Worm (Caenorhabditis elegans) whole organism, L3 larva: ENCODE measurements around the gene sru-4.

Source experiments
- R02D3.7 ChIP-seq: fragments of 150-350 bp; optimal IDR thresholded peaks from 2 replicates; lab custom pipeline; 2014; ENCODE audit warnings: missing biosample characterization, missing genetic modification characterization
- ZK546.5 ChIP-seq: sonication (generic microtip); optimal IDR thresholded peaks from 2 replicates; lab custom pipeline; 2017; ENCODE audit warnings: missing biosample characterization, missing genetic modification characterization
- ceh-16 ChIP-seq: sonication (generic microtip); optimal IDR thresholded peaks from 2 replicates; lab custom pipeline; 2017; ENCODE audit warnings: missing biosample characterization, missing genetic modification characterization
- ceh-82 ChIP-seq: fragments of 150-350 bp; optimal IDR thresholded peaks from 2 replicates; lab custom pipeline; 2014; ENCODE audit warnings: missing biosample characterization, missing genetic modification characterization
- ceh-9 ChIP-seq: sonication (generic microtip); optimal IDR thresholded peaks from 2 replicates; lab custom pipeline; 2018; ENCODE audit warnings: missing biosample characterization, missing genetic modification characterization
- daf-12 ChIP-seq: fragments of 150-350 bp; optimal IDR thresholded peaks from 2 replicates; lab custom pipeline; 2014; ENCODE audit warnings: missing biosample characterization, missing genetic modification reagents, missing genetic modification characterization
- egl-27 ChIP-seq: sonication (generic microtip); optimal IDR thresholded peaks from 4 replicates; lab custom pipeline; 2017; ENCODE audit warnings: missing biosample characterization, missing genetic modification reagents, missing genetic modification characterization
- egl-5 ChIP-seq: fragments of 150-350 bp; optimal IDR thresholded peaks from 2 replicates; lab custom pipeline; 2017; ENCODE audit warnings: missing biosample characterization, missing genetic modification reagents, missing genetic modification characterization, inconsistent platforms
- elt-1 ChIP-seq: fragments of 150-350 bp; optimal IDR thresholded peaks from 2 replicates; lab custom pipeline; 2014; ENCODE audit warnings: missing biosample characterization, missing genetic modification characterization
- elt-2 ChIP-seq: sonication (generic microtip); optimal IDR thresholded peaks from 2 replicates; lab custom pipeline; 2016; ENCODE audit warnings: missing genetic modification reagents, mild to moderate bottlenecking, missing genetic modification characterization, missing compliant biosample characterization
- elt-3 ChIP-seq, 3 experiments: fragments of 150-350 bp in 1 of 3; sonication (generic microtip) in 2 of 3; optimal IDR thresholded peaks; 2 replicates in 2 of 3; 4 replicates in 1 of 3; lab custom pipeline; 2014 to 2017; ENCODE audit warnings: missing biosample characterization in 3 of 3, missing genetic modification characterization in 3 of 3
- eor-1 ChIP-seq, 2 experiments: fragments of 150-350 bp; optimal IDR thresholded peaks; 2 replicates each; lab custom pipeline; 2014 to 2018; ENCODE audit warnings: missing biosample characterization in 2 of 2, missing genetic modification characterization in 2 of 2
- fkh-10 ChIP-seq: sonication (generic microtip); optimal IDR thresholded peaks from 2 replicates; lab custom pipeline; 2017; ENCODE audit warnings: missing biosample characterization, missing genetic modification reagents, missing genetic modification characterization
- fkh-2 ChIP-seq: fragments of 150-350 bp; optimal IDR thresholded peaks from 2 replicates; lab custom pipeline; 2014; ENCODE audit warnings: missing biosample characterization, missing genetic modification reagents, missing genetic modification characterization
- jun-1 ChIP-seq: fragments of 150-350 bp; optimal IDR thresholded peaks from 2 replicates; lab custom pipeline; 2014; ENCODE audit warnings: missing biosample characterization, missing genetic modification reagents, missing genetic modification characterization
- lin-15B ChIP-seq: fragments of 150-350 bp; optimal IDR thresholded peaks from 2 replicates; lab custom pipeline; 2014; ENCODE audit warnings: missing biosample characterization, missing genetic modification characterization
- lin-39 ChIP-seq: fragments of 150-350 bp; optimal IDR thresholded peaks from 2 replicates; lab custom pipeline; 2018; ENCODE audit warnings: missing biosample characterization, missing genetic modification reagents, missing genetic modification characterization
- mdl-1 ChIP-seq: fragments of 150-350 bp; optimal IDR thresholded peaks from 2 replicates; lab custom pipeline; 2014; ENCODE audit warnings: missing biosample characterization, missing genetic modification characterization
- mml-1 ChIP-seq: fragments of 150-350 bp; sonication (generic microtip); optimal IDR thresholded peaks from 3 replicates; lab custom pipeline; 2014; ENCODE audit warnings: missing biosample characterization, missing genetic modification characterization
- nhr-11 ChIP-seq: fragments of 150-350 bp; optimal IDR thresholded peaks from 2 replicates; lab custom pipeline; 2014; ENCODE audit warnings: missing biosample characterization, missing genetic modification characterization
- nhr-12 ChIP-seq: fragments of 150-350 bp; optimal IDR thresholded peaks from 2 replicates; lab custom pipeline; 2014; ENCODE audit warnings: missing biosample characterization, missing genetic modification characterization
- nhr-23 ChIP-seq: fragments of 150-350 bp; optimal IDR thresholded peaks from 2 replicates; lab custom pipeline; 2014; ENCODE audit warnings: missing biosample characterization, missing genetic modification reagents, missing genetic modification characterization
- nhr-237 ChIP-seq: fragments of 150-350 bp; optimal IDR thresholded peaks from 2 replicates; lab custom pipeline; 2014; ENCODE audit warnings: missing biosample characterization, missing genetic modification characterization
- nhr-25 ChIP-seq: sonication (generic microtip); optimal IDR thresholded peaks from 2 replicates; lab custom pipeline; 2017; ENCODE audit warnings: missing biosample characterization, missing genetic modification characterization
- nhr-28 ChIP-seq: fragments of 150-350 bp; optimal IDR thresholded peaks from 2 replicates; lab custom pipeline; 2014; ENCODE audit warnings: missing biosample characterization, missing genetic modification characterization
- nhr-43 ChIP-seq: sonication (generic microtip); optimal IDR thresholded peaks from 2 replicates; lab custom pipeline; 2016; ENCODE audit warnings: mild to moderate bottlenecking, missing genetic modification characterization, missing compliant biosample characterization; ENCODE audit not compliant: poor library complexity, severe bottlenecking
- nhr-76 ChIP-seq: fragments of 150-350 bp; sonication (generic microtip); optimal IDR thresholded peaks from 5 replicates; lab custom pipeline; 2014; ENCODE audit warnings: missing biosample characterization, missing genetic modification characterization
- pqm-1 ChIP-seq: fragments of 150-350 bp; optimal IDR thresholded peaks from 2 replicates; lab custom pipeline; 2017; ENCODE audit warnings: missing biosample characterization, missing genetic modification characterization, inconsistent platforms
- sea-2 ChIP-seq: fragments of 150-350 bp; sonication (generic microtip); optimal IDR thresholded peaks from 4 replicates; lab custom pipeline; 2014; ENCODE audit warnings: missing biosample characterization, missing genetic modification reagents, missing genetic modification characterization
- snpc-4 ChIP-seq: fragments of 150-350 bp; optimal IDR thresholded peaks from 2 replicates; lab custom pipeline; 2014; ENCODE audit warnings: missing biosample characterization, missing genetic modification characterization
- tbx-2 ChIP-seq: sonication (generic microtip); optimal IDR thresholded peaks from 2 replicates; lab custom pipeline; 2016; ENCODE audit warnings: mild to moderate bottlenecking, missing genetic modification characterization, missing compliant biosample characterization
- unc-39 ChIP-seq: sonication (generic microtip); optimal IDR thresholded peaks from 4 replicates; lab custom pipeline; 2017; ENCODE audit warnings: missing biosample characterization, missing genetic modification characterization
- unc-62 ChIP-seq: fragments of 150-350 bp; sonication (generic microtip); optimal IDR thresholded peaks from 4 replicates; lab custom pipeline; 2014; ENCODE audit warnings: missing biosample characterization, missing genetic modification reagents, missing genetic modification characterization
- zag-1 ChIP-seq: fragments of 150-350 bp; optimal IDR thresholded peaks from 2 replicates; lab custom pipeline; 2014; ENCODE audit warnings: missing biosample characterization, missing genetic modification characterization
- ztf-11 ChIP-seq: fragments of 150-350 bp; optimal IDR thresholded peaks from 2 replicates; lab custom pipeline; 2014; ENCODE audit warnings: missing biosample characterization, missing genetic modification characterization

sru-4 gene

DNA sequence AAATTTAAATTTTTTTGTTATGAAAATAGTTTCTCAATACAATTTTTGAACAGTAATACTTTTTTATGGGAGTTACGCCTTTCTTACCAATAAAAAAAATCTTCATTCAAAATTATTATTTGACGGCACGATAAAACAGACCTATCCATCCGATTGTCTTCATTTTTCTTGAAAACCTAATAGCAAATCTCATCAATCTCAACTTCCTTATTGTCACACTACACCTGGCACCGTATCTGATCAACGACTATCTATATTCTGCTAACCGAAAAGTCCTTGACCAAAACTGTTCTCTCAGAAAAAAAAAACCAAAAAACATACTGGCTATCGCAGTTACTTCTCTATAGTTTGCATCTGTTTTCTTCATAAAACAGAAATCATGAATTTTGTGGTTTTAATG, 37.9 kb downstream of the sru-4 start:
- TF ChIP-seq ztf-11 (tag; lab: Kevin White, UChicago), result no peak
- TF ChIP-seq nhr-23 (tag; lab: Kevin White, UChicago), result peak; percentile 56
- peak; percentile 44 for TF ChIP-seq elt-1 (tag; lab: Kevin White, UChicago)
- peak; percentile 20 for TF ChIP-seq nhr-43 (tag; lab: Kevin White, UChicago)

DNA sequence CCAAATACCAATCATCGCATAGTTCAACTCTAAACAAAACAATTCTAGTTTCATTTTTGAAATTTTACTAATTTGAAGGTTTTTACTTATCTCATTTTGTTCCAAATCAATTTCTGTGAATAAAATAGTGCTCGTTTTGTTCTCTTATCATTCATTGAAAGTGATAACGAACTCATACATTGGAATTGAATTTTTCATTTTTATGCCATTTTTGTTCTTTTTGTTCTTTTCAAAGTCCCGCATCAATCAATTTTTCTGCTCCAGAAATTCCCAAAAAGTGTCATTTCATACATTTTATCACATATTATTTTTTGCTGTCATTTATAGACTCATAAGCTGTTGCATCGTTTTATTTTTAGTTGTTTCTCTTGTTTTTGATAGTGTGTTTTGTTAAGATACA, 39.3 kb downstream of the sru-4 start:
- no peak for TF ChIP-seq R02D3.7 (tag; lab: Kevin White, UChicago)
- no peak for TF ChIP-seq nhr-28 (tag; lab: Kevin White, UChicago)
- TF ChIP-seq ZK546.5 (tag; lab: Kevin White, UChicago), result no peak
- TF ChIP-seq elt-2 (tag; lab: Kevin White, UChicago), result peak; percentile 79
- peak; percentile 15 for TF ChIP-seq pqm-1 (tag; lab: Kevin White, UChicago)
- TF ChIP-seq fkh-10 (GFP tag; lab: Kevin White, UChicago), result no peak
- TF ChIP-seq mdl-1 (tag; lab: Kevin White, UChicago), result no peak
- TF ChIP-seq sea-2 (GFP tag; lab: Kevin White, UChicago), result no peak
- no peak for TF ChIP-seq jun-1 (tag; lab: Kevin White, UChicago)
- TF ChIP-seq zag-1, result no peak
- no peak for TF ChIP-seq ceh-16 (tag; lab: Kevin White, UChicago)
- no peak for TF ChIP-seq tbx-2 (tag; lab: Kevin White, UChicago)
- no peak for TF ChIP-seq snpc-4
- TF ChIP-seq eor-1 (tag; optimal IDR thresholded peaks at IDR 0.05; lab: Kevin White, UChicago), result no peak
- TF ChIP-seq nhr-11 (tag; lab: Kevin White, UChicago), result no peak
- no peak for TF ChIP-seq ztf-11 (tag; lab: Kevin White, UChicago)
- TF ChIP-seq daf-12, result no peak

DNA sequence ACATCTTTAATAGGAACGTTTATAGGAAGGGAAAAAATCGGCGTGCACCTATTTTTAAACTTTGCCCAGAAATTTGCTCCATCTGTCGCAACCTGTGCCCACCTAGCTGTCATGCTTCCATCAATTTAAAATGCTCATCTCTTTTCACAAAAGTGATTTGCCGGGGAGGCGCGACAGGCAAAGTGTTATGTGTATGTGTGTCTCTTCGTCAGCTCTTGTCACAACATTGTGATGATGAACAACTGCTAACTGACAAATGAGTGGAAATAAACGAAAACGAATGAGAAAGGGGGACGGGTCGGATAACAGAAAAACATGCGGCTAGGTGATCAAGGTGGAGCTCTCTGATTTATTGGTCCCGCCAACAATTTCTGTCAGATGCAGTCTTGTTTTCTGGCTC, 40.0 kb downstream of the sru-4 start:
- TF ChIP-seq fkh-2 (tag; lab: Kevin White, UChicago), result peak; percentile 87
- no peak for TF ChIP-seq nhr-237 (tag; lab: Kevin White, UChicago)
- no peak for TF ChIP-seq nhr-76 (tag; lab: Kevin White, UChicago)
- TF ChIP-seq egl-5 (tag; lab: Kevin White, UChicago), result peak; percentile 69
- TF ChIP-seq unc-62, result peak; percentile 47
- peak; percentile 44 for TF ChIP-seq lin-39 (tag; lab: Kevin White, UChicago)

DNA sequence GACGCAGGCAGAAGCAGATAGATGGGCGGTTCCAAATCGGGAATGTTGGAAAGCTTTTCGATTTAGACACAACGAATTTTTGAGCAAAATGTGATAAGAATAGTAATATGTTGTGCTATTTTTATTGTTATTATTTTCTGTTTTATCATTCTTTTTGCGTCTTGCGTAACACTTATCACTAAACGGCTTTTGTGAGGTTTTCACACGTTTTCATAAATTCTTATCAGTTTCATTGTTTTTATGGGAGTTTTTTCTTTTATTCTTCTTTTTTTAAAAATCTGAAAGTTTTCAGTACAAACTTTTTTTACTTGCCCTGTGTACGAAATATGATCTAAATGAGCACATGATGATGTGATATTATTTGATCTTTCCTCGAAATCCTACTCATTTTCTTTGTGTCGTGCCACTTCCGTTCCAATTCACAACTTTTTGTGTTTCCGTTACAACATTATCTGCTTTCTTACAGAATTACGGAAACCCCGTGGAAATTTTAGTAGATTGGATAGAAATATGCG, 42.2 kb downstream of the sru-4 start, which contains the start of gene fbl-1:
TSS of gene fbl-1 (plus strand) at position 465 of the 515 bp plus-strand sequence.
- no peak for TF ChIP-seq nhr-12 (tag; lab: Kevin White, UChicago)
- no peak for TF ChIP-seq snpc-4
- no peak for TF ChIP-seq nhr-237 (tag; lab: Kevin White, UChicago)
- TF ChIP-seq eor-1 (tag; optimal IDR thresholded peaks at IDR 0.05; lab: Kevin White, UChicago), result no peak
- no peak for TF ChIP-seq R02D3.7 (tag; lab: Kevin White, UChicago)
- peak; percentile 84 for TF ChIP-seq pqm-1 (tag; lab: Kevin White, UChicago)
- TF ChIP-seq unc-62, result no peak
- TF ChIP-seq elt-2 (tag; lab: Kevin White, UChicago), result peak; percentile 90
- no peak for TF ChIP-seq nhr-76 (tag; lab: Kevin White, UChicago)
- TF ChIP-seq zag-1, result no peak
- TF ChIP-seq sea-2 (GFP tag; lab: Kevin White, UChicago), result no peak

DNA sequence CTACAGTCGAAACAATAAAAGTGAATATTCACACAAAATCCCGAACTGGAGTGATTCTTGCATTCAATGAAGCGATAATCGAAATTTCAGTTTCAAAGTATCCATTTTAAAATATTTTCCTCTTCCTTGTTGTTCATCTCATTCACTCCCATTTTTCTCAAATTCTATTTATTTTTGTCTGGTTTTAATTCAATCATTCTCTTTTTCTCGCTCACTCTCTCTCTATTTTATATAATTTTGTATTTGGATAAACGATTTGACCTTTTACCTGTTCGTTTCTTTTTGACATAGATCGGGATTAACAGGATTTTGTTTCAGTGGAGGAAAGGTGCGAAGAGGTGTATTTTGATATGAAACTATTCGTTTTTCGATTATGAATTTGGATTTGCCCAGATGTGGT, 47.8 kb downstream of the sru-4 start, which contains the start of gene T05A1.5:
TSS of gene T05A1.5 (plus strand) at position 301 of the 400 bp plus-strand sequence.
- TF ChIP-seq nhr-237 (tag; lab: Kevin White, UChicago) (no peak), eor-1 (tag; optimal IDR thresholded peaks at IDR 0.05; lab: Kevin White, UChicago) (no peak), ceh-9 (tag; lab: Kevin White, UChicago) (no peak), egl-27 (no peak), nhr-25 (tag; lab: Kevin White, UChicago) (no peak), elt-3 (tag; optimal IDR thresholded peaks at IDR 0.05; lab: Kevin White, UChicago) (no peak), ztf-11 (tag; lab: Kevin White, UChicago) (no peak), nhr-43 (tag; lab: Kevin White, UChicago) (no peak), ceh-82 (tag; lab: Kevin White, UChicago) (no peak), lin-15B (tag; lab: Kevin White, UChicago) (no peak), zag-1 (no peak), mml-1 (tag; lab: Kevin White, UChicago) (no peak), lin-39 (tag; lab: Kevin White, UChicago) (no peak), nhr-12 (tag; lab: Kevin White, UChicago) (no peak), unc-39 (tag; lab: Kevin White, UChicago) (no peak)
